Fruit fly (Drosophila melanogaster) whole organism, prepupa: ENCODE data around the gene CG33511.

ENCODE experiments used
- CG6854 ChIP-seq: fragments of 200-800 bp; sonication (Bioruptor generic); optimal IDR thresholded peaks from 2 replicates; lab custom pipeline; 2017; ENCODE audit warnings: missing biosample characterization, mild to moderate bottlenecking, missing genetic modification characterization
- CG7368 ChIP-seq: fragments of 200-800 bp; sonication (Bioruptor generic); optimal IDR thresholded peaks from 3 replicates; lab custom pipeline; 2016; ENCODE audit warnings: missing biosample characterization, missing genetic modification characterization
- CG8319 ChIP-seq: fragments of 200-800 bp; sonication (Bioruptor generic); optimal IDR thresholded peaks from 3 replicates; lab custom pipeline; 2016; ENCODE audit warnings: missing biosample characterization, missing genetic modification characterization
- Eip78C ChIP-seq: fragments of 200-800 bp; sonication (Bioruptor generic); peaks from one replicate; lab custom pipeline; 2016; ENCODE audit warnings: missing biosample characterization, missing genetic modification characterization
- Gug ChIP-seq: fragments of 200-800 bp; sonication (Bioruptor generic); IDR thresholded peaks from 2 replicates; pipeline ENCODE4 v1.3.6; 2022; ENCODE audit warnings: missing biosample characterization, missing genetic modification characterization
- Hr39 ChIP-seq: fragments of 200-800 bp; sonication (Bioruptor generic); optimal IDR thresholded peaks from 2 replicates; lab custom pipeline; 2016; ENCODE audit warnings: missing biosample characterization, missing genetic modification characterization
- Met ChIP-seq: fragments of 200-800 bp; sonication (Bioruptor generic); optimal IDR thresholded peaks from 3 replicates; lab custom pipeline; 2016; ENCODE audit warnings: missing biosample characterization, missing genetic modification characterization
- OdsH ChIP-seq: fragments of 200-800 bp; sonication (Bioruptor generic); optimal IDR thresholded peaks from 3 replicates; lab custom pipeline; 2016; ENCODE audit warnings: missing biosample characterization, missing genetic modification characterization
- Sox102F ChIP-seq: fragments of 200-800 bp; sonication (Bioruptor generic); optimal IDR thresholded peaks from 2 replicates; lab custom pipeline; 2016; ENCODE audit warnings: missing biosample characterization, mild to moderate bottlenecking, missing genetic modification characterization
- eg ChIP-seq: fragments of 200-800 bp; sonication (Bioruptor generic); IDR thresholded peaks from 3 replicates; pipeline ENCODE4 v1.3.6; 2022; ENCODE audit warnings: missing biosample characterization, missing genetic modification characterization
- esn ChIP-seq: fragments of 200-800 bp; sonication (Bioruptor generic); optimal IDR thresholded peaks from 2 replicates; lab custom pipeline; 2016; ENCODE audit warnings: missing biosample characterization, mild to moderate bottlenecking, missing genetic modification characterization, moderate library complexity
- fkh ChIP-seq: fragments of 200-800 bp; sonication (Bioruptor generic); optimal IDR thresholded peaks from 3 replicates; lab custom pipeline; 2017; ENCODE audit warnings: missing biosample characterization, mild to moderate bottlenecking, missing genetic modification characterization, moderate library complexity
- salr ChIP-seq, 2 experiments: fragments of 200-800 bp; sonication (Bioruptor generic); optimal IDR thresholded peaks; 3 replicates each; lab custom pipeline; 2016 to 2018; ENCODE audit warnings: missing biosample characterization in 2 of 2, missing genetic modification characterization in 2 of 2, mild to moderate bottlenecking in 1 of 2

DNA sequence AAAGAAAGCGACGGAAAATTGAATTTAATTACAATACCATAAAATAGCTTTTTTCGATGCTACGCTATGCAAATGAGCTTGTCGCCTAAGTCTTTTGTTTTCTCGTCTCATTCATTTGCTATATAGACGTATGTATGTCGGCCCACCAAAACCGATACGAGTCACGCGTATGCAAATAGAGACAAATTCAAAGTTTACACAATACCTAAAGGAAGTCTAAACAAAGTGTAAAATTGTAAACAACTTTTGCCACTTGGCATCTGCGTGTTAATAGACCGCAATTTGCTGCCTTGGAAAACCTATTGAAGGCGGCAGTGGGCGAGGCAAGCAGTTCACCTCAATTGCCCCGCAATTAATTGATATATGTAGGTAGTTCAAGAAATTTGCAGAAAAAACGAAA, 19.7 kb downstream of the CG33511 start:
- TF ChIP-seq eg (GFP tag; lab: Robert Waterston, UW) (no peak), Eip78C (GFP tag; lab: Kevin White, UChicago) (no peak), Sox102F (GFP tag; lab: Kevin White, UChicago) (no peak), CG7368 (GFP tag; lab: Kevin White, UChicago) (no peak), Met (GFP tag; lab: Kevin White, UChicago) (no peak), salr (GFP tag; optimal IDR thresholded peaks at IDR 0.05; lab: Kevin White, UChicago) (no peak), Gug (GFP tag; lab: Robert Waterston, UW) (no peak), CG6854 (GFP tag; lab: Kevin White, UChicago) (no peak), Hr39 (GFP tag; lab: Kevin White, UChicago) (no peak), esn (GFP tag; lab: Kevin White, UChicago) (no peak), CG8319 (GFP tag; lab: Kevin White, UChicago) (no peak), OdsH (GFP tag; lab: Kevin White, UChicago) (no peak), fkh (GFP tag; lab: Kevin White, UChicago) (peak; percentile 33)
